Fruit fly (Drosophila melanogaster) whole organism, embryonic: ENCODE data around the gene CG17239.

ENCODE experiments used
- CG10147 ChIP-seq: fragments of 200-800 bp; sonication (Bioruptor generic); optimal IDR thresholded peaks from 2 replicates; lab custom pipeline; 2019; ENCODE audit warnings: missing biosample characterization, mild to moderate bottlenecking, missing genetic modification characterization, moderate library complexity
- CG10267 ChIP-seq: fragments of 200-800 bp; sonication (Bioruptor generic); optimal IDR thresholded peaks from 2 replicates; lab custom pipeline; 2018; ENCODE audit warnings: missing biosample characterization, mild to moderate bottlenecking, missing genetic modification characterization, moderate library complexity
- CG10431 ChIP-seq: fragments of 200-800 bp; sonication (Bioruptor generic); optimal IDR thresholded peaks from 3 replicates; lab custom pipeline; 2018; ENCODE audit warnings: missing biosample characterization, mild to moderate bottlenecking, missing genetic modification characterization
- CG11398 ChIP-seq: fragments of 200-800 bp; sonication (Bioruptor generic); optimal IDR thresholded peaks from 2 replicates; lab custom pipeline; 2016; ENCODE audit warnings: missing biosample characterization, missing genetic modification characterization
- CG12219 ChIP-seq: fragments of 200-800 bp; sonication (Bioruptor generic); optimal IDR thresholded peaks from 3 replicates; lab custom pipeline; 2018; ENCODE audit warnings: missing biosample characterization, mild to moderate bottlenecking, missing genetic modification characterization
- CG1233 ChIP-seq: fragments of 200-800 bp; sonication (Bioruptor generic); optimal IDR thresholded peaks from 4 replicates; lab custom pipeline; 2018; ENCODE audit warnings: missing biosample characterization, mild to moderate bottlenecking, missing genetic modification characterization
- CG17186 ChIP-seq: fragments of 200-800 bp; sonication (Bioruptor generic); optimal IDR thresholded peaks from 3 replicates; lab custom pipeline; 2017; ENCODE audit warnings: missing biosample characterization, missing genetic modification reagents, missing genetic modification characterization
- CG17385 ChIP-seq: fragments of 200-800 bp; sonication (Bioruptor generic); optimal IDR thresholded peaks from 3 replicates; lab custom pipeline; 2018; ENCODE audit warnings: missing biosample characterization, mild to moderate bottlenecking, missing genetic modification characterization
- CG2120 ChIP-seq: fragments of 200-800 bp; sonication (Bioruptor generic); optimal IDR thresholded peaks from 3 replicates; lab custom pipeline; 2016; ENCODE audit warnings: missing biosample characterization, missing genetic modification characterization
- CG3163 ChIP-seq: fragments of 200-800 bp; sonication (Bioruptor generic); optimal IDR thresholded peaks from 3 replicates; lab custom pipeline; 2016; ENCODE audit warnings: missing biosample characterization, missing genetic modification characterization
- CG32767 ChIP-seq: fragments of 200-800 bp; sonication (Bioruptor generic); IDR thresholded peaks from 2 replicates; pipeline ENCODE4 v1.3.6; 2022; ENCODE audit warnings: missing biosample characterization, missing genetic modification characterization
- CG3847 ChIP-seq: fragments of 200-800 bp; sonication (Bioruptor generic); IDR thresholded peaks from 2 replicates; pipeline ENCODE4 v1.3.6; 2022; ENCODE audit warnings: missing biosample characterization, missing genetic modification characterization
- CG3995 ChIP-seq: fragments of 200-800 bp; sonication (Bioruptor generic); optimal IDR thresholded peaks from 3 replicates; lab custom pipeline; 2016; ENCODE audit warnings: missing biosample characterization, missing genetic modification characterization
- CG4360 ChIP-seq: fragments of 200-800 bp; sonication (Bioruptor generic); IDR thresholded peaks from 2 replicates; pipeline ENCODE4 v1.3.6; 2022; ENCODE audit warnings: missing biosample characterization, missing genetic modification characterization
- CG6254 ChIP-seq: fragments of 200-800 bp; sonication (Bioruptor generic); optimal IDR thresholded peaks from 3 replicates; lab custom pipeline; 2017; ENCODE audit warnings: mild to moderate bottlenecking, missing biosample characterization, missing genetic modification reagents, missing genetic modification characterization
- CG7745 ChIP-seq: fragments of 200-800 bp; sonication (Bioruptor generic); optimal IDR thresholded peaks from 2 replicates; lab custom pipeline; 2018; ENCODE audit warnings: missing biosample characterization, mild to moderate bottlenecking, missing genetic modification characterization, moderate library complexity
- CG8089 ChIP-seq: fragments of 200-800 bp; sonication (Bioruptor generic); optimal IDR thresholded peaks from 3 replicates; lab custom pipeline; 2016; ENCODE audit warnings: missing biosample characterization, missing genetic modification characterization
- CG8359 ChIP-seq: fragments of 200-800 bp; sonication (Bioruptor generic); optimal IDR thresholded peaks from 2 replicates; lab custom pipeline; 2017; ENCODE audit warnings: missing biosample characterization, mild to moderate bottlenecking, missing genetic modification characterization, borderline replicate concordance
- CG9932 ChIP-seq: fragments of 200-800 bp; sonication (Bioruptor generic); IDR thresholded peaks from 2 replicates; pipeline ENCODE4 v1.3.6; 2022; ENCODE audit warnings: missing biosample characterization, missing genetic modification characterization
- CHES-1-like ChIP-seq: fragments of 200-800 bp; sonication (Bioruptor generic); optimal IDR thresholded peaks from 2 replicates; lab custom pipeline; 2016; ENCODE audit warnings: missing biosample characterization, missing genetic modification characterization
- Camta ChIP-seq: fragments of 200-800 bp; sonication (Bioruptor generic); optimal IDR thresholded peaks from 2 replicates; lab custom pipeline; 2016; ENCODE audit warnings: missing biosample characterization, missing genetic modification characterization
- Dll ChIP-seq: fragments of 200-800 bp; sonication (Bioruptor generic); IDR thresholded peaks from 4 replicates; pipeline ENCODE4 v1.3.6; 2022; ENCODE audit warnings: missing biosample characterization, missing genetic modification characterization; ENCODE audit not compliant: partially characterized antibody
- E2f2 ChIP-seq: fragments of 200-800 bp; sonication (Bioruptor generic); IDR thresholded peaks from 2 replicates; pipeline ENCODE4 v1.3.6; 2022; ENCODE audit warnings: missing biosample characterization, missing genetic modification characterization
- Ets97D ChIP-seq: fragments of 200-800 bp; sonication (Bioruptor generic); optimal IDR thresholded peaks from 3 replicates; lab custom pipeline; 2016; ENCODE audit warnings: missing biosample characterization, missing genetic modification characterization
- HmgZ ChIP-seq: fragments of 200-800 bp; sonication (Bioruptor generic); optimal IDR thresholded peaks from 2 replicates; lab custom pipeline; 2018; ENCODE audit warnings: missing biosample characterization, mild to moderate bottlenecking, missing genetic modification characterization
- MBD-R2 ChIP-seq: fragments of 200-800 bp; sonication (Bioruptor generic); IDR thresholded peaks from 2 replicates; pipeline ENCODE4 v1.3.6; 2022; ENCODE audit warnings: missing biosample characterization, missing genetic modification characterization
- MESR4 ChIP-seq: fragments of 200-800 bp; sonication (Bioruptor generic); optimal IDR thresholded peaks from 2 replicates; lab custom pipeline; 2018; ENCODE audit warnings: missing biosample characterization, mild to moderate bottlenecking, missing genetic modification characterization, moderate library complexity
- Max ChIP-seq: fragments of 200-800 bp; sonication (Bioruptor generic); optimal IDR thresholded peaks from 2 replicates; lab custom pipeline; 2016; ENCODE audit warnings: missing biosample characterization, mild to moderate bottlenecking, missing genetic modification characterization
- Oaz ChIP-seq: fragments of 200-800 bp; sonication (Bioruptor generic); IDR thresholded peaks from 2 replicates; pipeline ENCODE4 v1.3.6; 2022; ENCODE audit warnings: missing biosample characterization, missing genetic modification characterization
- Pdp1 ChIP-seq, 2 experiments: fragments of 200-800 bp; sonication (Bioruptor generic); optimal IDR thresholded peaks; 3 replicates each; lab custom pipeline; 2016; ENCODE audit warnings: missing biosample characterization in 2 of 2, missing genetic modification characterization in 2 of 2, mild to moderate bottlenecking in 1 of 2, moderate library complexity in 1 of 2
- ato ChIP-seq: fragments of 200-800 bp; sonication (Bioruptor generic); IDR thresholded peaks from 2 replicates; pipeline ENCODE4 v1.3.6; 2022; ENCODE audit warnings: missing biosample characterization, missing genetic modification characterization; ENCODE audit not compliant: partially characterized antibody
- bowl ChIP-seq: fragments of 200-800 bp; sonication (Bioruptor generic); IDR thresholded peaks from 2 replicates; pipeline ENCODE4 v1.3.6; 2022; ENCODE audit warnings: missing biosample characterization, missing genetic modification characterization
- chinmo ChIP-seq: fragments of 200-800 bp; sonication (Bioruptor generic); IDR thresholded peaks from 4 replicates; pipeline ENCODE4 v1.3.6; 2022; ENCODE audit warnings: missing biosample characterization, missing genetic modification characterization; ENCODE audit not compliant: partially characterized antibody
- ci ChIP-seq: fragments of 200-800 bp; sonication (Bioruptor generic); IDR thresholded peaks from 3 replicates; pipeline ENCODE4 v1.3.6; 2022; ENCODE audit warnings: missing biosample characterization, missing genetic modification characterization
- crp ChIP-seq, 2 experiments: fragments of 200-800 bp; sonication (Bioruptor generic); optimal IDR thresholded peaks; 2 replicates in 1 of 2; 3 replicates in 1 of 2; lab custom pipeline; 2017; ENCODE audit warnings: missing biosample characterization in 2 of 2, missing genetic modification characterization in 2 of 2, mild to moderate bottlenecking in 1 of 2, moderate library complexity in 1 of 2
- cwo ChIP-seq: fragments of 200-800 bp; sonication (Bioruptor generic); optimal IDR thresholded peaks from 3 replicates; lab custom pipeline; 2017; ENCODE audit warnings: missing biosample characterization, missing genetic modification characterization, mild to moderate bottlenecking, moderate library complexity, missing genetic modification reagents
- fu2 ChIP-seq: fragments of 200-800 bp; sonication (Bioruptor generic); optimal IDR thresholded peaks from 2 replicates; lab custom pipeline; 2016; ENCODE audit warnings: missing biosample characterization, missing genetic modification characterization
- grau ChIP-seq: fragments of 200-800 bp; optimal IDR thresholded peaks from 3 replicates; lab custom pipeline; 2019; ENCODE audit warnings: missing biosample characterization, mild to moderate bottlenecking, missing genetic modification characterization, moderate library complexity
- hbn ChIP-seq: fragments of 200-800 bp; sonication (Bioruptor generic); IDR thresholded peaks from 2 replicates; pipeline ENCODE4 v1.3.6; 2022; ENCODE audit warnings: missing biosample characterization, missing genetic modification characterization; ENCODE audit not compliant: partially characterized antibody
- kah ChIP-seq: fragments of 200-800 bp; sonication (Bioruptor generic); optimal IDR thresholded peaks from 2 replicates; lab custom pipeline; 2018; ENCODE audit warnings: missing biosample characterization, mild to moderate bottlenecking, missing genetic modification characterization
- nmo ChIP-seq: fragments of 200-800 bp; sonication (Bioruptor generic); optimal IDR thresholded peaks from 2 replicates; lab custom pipeline; 2018; ENCODE audit warnings: missing biosample characterization, mild to moderate bottlenecking, missing genetic modification characterization, moderate library complexity
- rib ChIP-seq: fragments of 200-800 bp; sonication (Bioruptor generic); IDR thresholded peaks from 2 replicates; pipeline ENCODE4 v1.3.6; 2022; ENCODE audit warnings: missing biosample characterization, missing genetic modification characterization
- sens ChIP-seq: fragments of 200-800 bp; sonication (Bioruptor generic); peaks from one replicate; lab custom pipeline; 2016; ENCODE audit warnings: missing biosample characterization, missing genetic modification characterization
- slbo ChIP-seq: fragments of 200-800 bp; sonication (Bioruptor generic); IDR thresholded peaks from 2 replicates; pipeline ENCODE4 v1.3.6; 2022; ENCODE audit warnings: missing biosample characterization, missing genetic modification characterization
- twi ChIP-seq: fragments of 200-800 bp; optimal IDR thresholded peaks from 2 replicates; lab custom pipeline; 2019; ENCODE audit warnings: missing biosample characterization, mild to moderate bottlenecking, missing genetic modification characterization, moderate library complexity
- unc-4 ChIP-seq: fragments of 200-800 bp; sonication (Bioruptor generic); IDR thresholded peaks from 2 replicates; pipeline ENCODE4 v1.3.6; 2022; ENCODE audit warnings: missing biosample characterization, missing genetic modification characterization; ENCODE audit not compliant: partially characterized antibody
- usp ChIP-seq: fragments of >200 bp; optimal IDR thresholded peaks from 2 replicates; lab custom pipeline; 2017; ENCODE audit warnings: missing biosample characterization, missing genetic modification characterization
- wek ChIP-seq: fragments of 200-800 bp; sonication (Bioruptor generic); optimal IDR thresholded peaks from 3 replicates; lab custom pipeline; 2018; ENCODE audit warnings: missing biosample characterization, mild to moderate bottlenecking, missing genetic modification characterization, moderate library complexity
- zfh2 ChIP-seq: fragments of 200-800 bp; sonication (Bioruptor generic); optimal IDR thresholded peaks from 2 replicates; lab custom pipeline; 2016; ENCODE audit warnings: missing biosample characterization, missing genetic modification characterization

Gene CG17239

dm6 chr2L:2217067-2217684 is 35.0 kb downstream of the CG17239 start, which contains the start of the genes CG15386, CG42371 and mio (continued):
- TF ChIP-seq CG2120 (GFP tag; lab: Kevin White, UChicago) (peak; percentile 54), CG9932 (GFP tag; lab: Robert Waterston, UW) (peak; percentile 48), CG3847 (GFP tag; lab: Robert Waterston, UW) (peak; percentile 35; the same call in 1 of the 2 replicates), fu2 (GFP tag; lab: Kevin White, UChicago) (no peak), CG4360 (0 out of 2 replicates have a peak, but pooled peaks have one; percentile 12), CG11398 (GFP tag; lab: Kevin White, UChicago) (no peak), crp (GFP tag; optimal IDR thresholded peaks at IDR 0.05; lab: Kevin White, UChicago) (peak; percentile 71 to 96), CG10147 (no peak), CG1233 (GFP tag; lab: Kevin White, UChicago) (no peak), CG8089 (no peak), CG7745 (tag; lab: Kevin White, UChicago) (no peak), Pdp1 (GFP tag; optimal IDR thresholded peaks at IDR 0.05; lab: Kevin White, UChicago) (peak in 1 of 2 experiments; percentile 68), ci (peak; percentile 65), CG12219 (no peak), CG32767 (GFP tag; lab: Robert Waterston, UW) (no peak), CG10431 (GFP tag; lab: Kevin White, UChicago) (peak; percentile 100), bowl (no peak), zfh2 (GFP tag; lab: Kevin White, UChicago) (peak; percentile 16), CG17186 (GFP tag; lab: Kevin White, UChicago) (peak; percentile 39), slbo (GFP tag; lab: Robert Waterston, UW) (peak; percentile 19; the same call in 1 of the 2 replicates), nmo (GFP tag; lab: Kevin White, UChicago) (peak; percentile 26), Dll (GFP tag; lab: Robert Waterston, UW) (peak; percentile 61; the same call in 2 of the 4 replicates), Max (peak; percentile 63), CG17385 (GFP tag; lab: Kevin White, UChicago) (peak; percentile 99), MESR4 (GFP tag; lab: Kevin White, UChicago) (peak; percentile 42), rib (GFP tag; lab: Robert Waterston, UW) (0 out of 2 replicates have a peak, but pooled peaks have one; percentile 19), twi (no peak), hbn (GFP tag; lab: Robert Waterston, UW) (no peak), grau (tag; lab: Kevin White, UChicago) (peak; percentile 17), CG6254 (GFP tag; lab: Kevin White, UChicago) (no peak), wek (GFP tag; lab: Kevin White, UChicago) (no peak), E2f2 (GFP tag; lab: Robert Waterston, UW) (peak; percentile 53), HmgZ (tag; lab: Kevin White, UChicago) (peak; percentile 51), CHES-1-like (GFP tag; lab: Kevin White, UChicago) (peak; percentile 59), cwo (GFP tag; lab: Kevin White, UChicago) (peak; percentile 57), unc-4 (GFP tag; lab: Robert Waterston, UW) (peak; percentile 53), usp (GFP tag; lab: Kevin White, UChicago) (no peak), Ets97D (peak; percentile 52), CG8359 (GFP tag; lab: Kevin White, UChicago) (no peak), CG3995 (peak; percentile 41), CG3163 (GFP tag; lab: Kevin White, UChicago) (no peak), CG10267 (peak; percentile 93), Oaz (GFP tag; lab: Robert Waterston, UW) (no peak), Camta (GFP tag; lab: Kevin White, UChicago) (no peak), kah (GFP tag; lab: Kevin White, UChicago) (no peak), ato (GFP tag; lab: Robert Waterston, UW) (peak; percentile 45), chinmo (GFP tag; lab: Robert Waterston, UW) (peak; percentile 93), MBD-R2 (GFP tag; lab: Robert Waterston, UW) (peak; percentile 98), sens (GFP tag; lab: Kevin White, UChicago) (peak; percentile 58)
